Fruit fly (Drosophila melanogaster) whole organism, wandering third instar larva: ENCODE data around the gene BCAS2.
"Not testable (repeated sequence)": the region's sequence is repeated elsewhere in the genome, so short reads cannot be mapped to it uniquely, and the experiment has no call there.

Experiments used
- Abd-B ChIP-seq: fragments of >200 bp; optimal IDR thresholded peaks from 2 replicates; lab custom pipeline; 2017; ENCODE audit warnings: missing biosample characterization, missing genetic modification characterization
- Dif ChIP-seq: fragments of 200-275, 200-300 bp; sonication (Bioruptor generic); optimal IDR thresholded peaks from 2 replicates; lab custom pipeline; 2018; ENCODE audit warnings: missing biosample characterization, missing genetic modification characterization; ENCODE audit not compliant: partially characterized antibody
- Hr78 ChIP-seq: fragments of >200 bp; optimal IDR thresholded peaks from 2 replicates; lab custom pipeline; 2017; ENCODE audit warnings: missing biosample characterization, missing genetic modification characterization
- Myc ChIP-seq: fragments of >200 bp; optimal IDR thresholded peaks from 2 replicates; lab custom pipeline; 2017
- dl ChIP-seq, 2 experiments: fragments of 175-275, 200-275 bp in 1 of 2; fragments of 200-275 bp in 1 of 2; sonication (Bioruptor generic); optimal IDR thresholded peaks; lab custom pipeline; 2018; ENCODE audit warnings: mild to moderate bottlenecking in 2 of 2, missing biosample characterization in 2 of 2, missing genetic modification characterization in 2 of 2, moderate library complexity in 2 of 2; ENCODE audit not compliant: partially characterized antibody in 2 of 2, insufficient read depth in 1 of 2
- ey ChIP-seq: fragments of 200-800 bp; sonication (Bioruptor generic); optimal IDR thresholded peaks from 2 replicates; lab custom pipeline; 2016; ENCODE audit warnings: missing biosample characterization, missing genetic modification characterization
- h ChIP-seq: fragments of 200-800 bp; sonication (Bioruptor generic); optimal IDR thresholded peaks from 3 replicates; lab custom pipeline; 2016; ENCODE audit warnings: missing biosample characterization, mild to moderate bottlenecking, missing genetic modification characterization
- lola ChIP-seq: fragments of >200 bp; optimal IDR thresholded peaks from 2 replicates; lab custom pipeline; 2017; ENCODE audit warnings: missing biosample characterization, missing genetic modification characterization
- tai ChIP-seq: sonication (Bioruptor generic); optimal IDR thresholded peaks from 2 replicates; lab custom pipeline; 2016; ENCODE audit warnings: missing biosample characterization, missing genetic modification characterization

- TF ChIP-seq Abd-B (GFP tag; lab: Kevin White, UChicago); h; Myc (lab: Kevin White, UChicago); ey (GFP tag; lab: Kevin White, UChicago); dl (GFP tag; optimal IDR thresholded peaks at IDR 0.05; lab: Kevin White, UChicago; ENCODE audit: insufficient read depth in 1 of 2, partially characterized antibody in 2 of 2); lola (GFP tag; lab: Kevin White, UChicago); Hr78 (GFP tag; lab: Kevin White, UChicago); tai (GFP tag; lab: Kevin White, UChicago); Dif (GFP tag; lab: Kevin White, UChicago): not testable (repeated sequence)
Measured at dm6 chr3R:27963119-27963518, 41.0 kb upstream of the BCAS2 start, which contains the start of the genes CG31131 and CG4849.
